Worm (Caenorhabditis elegans): ENCODE results near the gene str-222.

ce11 chrV:1600561-1601088, 35.3 kb upstream of the str-222 start, which contains the start of gene F16B4.2:
- no peak for TF ChIP-seq sea-2 (GFP tag; optimal IDR thresholded peaks at IDR 0.05)
- TF ChIP-seq fkh-2 (tag; optimal IDR thresholded peaks at IDR 0.05): no peak
- no peak for TF ChIP-seq zag-1 (tag; optimal IDR thresholded peaks at IDR 0.05)
- no peak for TF ChIP-seq ztf-4 (tag; optimal IDR thresholded peaks at IDR 0.05)
